Fruit fly (Drosophila melanogaster): ENCODE results near the gene CG6712.
A peak's percentile ranks its signal among the peaks of the same experiment; 100 is the strongest.

Gene CG6712

DNA sequence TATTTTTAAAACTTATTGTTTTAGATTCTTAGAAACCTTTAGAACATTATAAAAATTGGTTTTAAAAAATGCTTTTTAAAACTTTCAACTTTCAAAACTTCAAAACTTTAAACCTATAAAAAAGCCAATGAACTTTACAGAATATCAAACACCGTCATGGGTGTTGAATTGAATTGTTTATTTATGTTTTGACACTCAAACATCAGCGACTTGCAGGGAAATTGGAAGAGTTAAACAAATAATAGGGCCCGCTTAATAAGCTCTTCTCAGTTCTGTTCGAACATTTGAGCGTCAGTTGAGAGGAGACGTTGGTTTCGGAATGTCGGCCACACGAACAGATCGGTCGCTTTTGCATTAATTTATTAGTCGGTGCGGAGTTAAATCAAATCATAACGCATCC, 47.2 kb downstream of the CG6712 start, which contains the start of gene PLCXD (continued):
- TF ChIP-seq pum (GFP tag; optimal IDR thresholded peaks at IDR 0.05) (no peak), CG3726 (GFP tag; IDR thresholded peaks at IDR 0.05) (no peak), CG4707 (GFP tag; optimal IDR thresholded peaks at IDR 0.05) (peak; percentile 36), bab2 (GFP tag; optimal IDR thresholded peaks at IDR 0.05) (no peak), D19A (tag; optimal IDR thresholded peaks at IDR 0.05) (peak; percentile 14), CG12071 (GFP tag; optimal IDR thresholded peaks at IDR 0.05) (peak; percentile 2), Asciz (GFP tag; optimal IDR thresholded peaks at IDR 0.05) (peak; percentile 69), Sry-β (GFP tag; optimal IDR thresholded peaks at IDR 0.05) (peak; percentile 24), CG34376 (GFP tag; optimal IDR thresholded peaks at IDR 0.05) (no peak), gem (tag; optimal IDR thresholded peaks at IDR 0.05) (peak; percentile 31), ssp (GFP tag; IDR thresholded peaks at IDR 0.05) (no peak), CG3407 (GFP tag; optimal IDR thresholded peaks at IDR 0.05) (peak; percentile 39), bsh (GFP tag; optimal IDR thresholded peaks at IDR 0.05) (peak in 1 of 2 experiments; percentile 45), Awh (GFP tag; IDR thresholded peaks at IDR 0.05) (no peak), wek (GFP tag; optimal IDR thresholded peaks at IDR 0.05) (peak; percentile 9), kni (GFP tag; optimal IDR thresholded peaks at IDR 0.05) (peak; percentile 20), CG16863 (GFP tag; optimal IDR thresholded peaks at IDR 0.05) (no peak), aop (GFP tag; IDR thresholded peaks at IDR 0.05) (no peak), CG43689 (GFP tag; IDR thresholded peaks at IDR 0.05) (no peak), ATbp (GFP tag; optimal IDR thresholded peaks at IDR 0.05) (peak; percentile 57), Opbp (GFP tag; IDR thresholded peaks at IDR 0.05; ENCODE audit: partially characterized antibody) (no peak), CG12942 (GFP tag; optimal IDR thresholded peaks at IDR 0.05) (no peak), Oaz (GFP tag; IDR thresholded peaks at IDR 0.05) (no peak), CG30431 (GFP tag; optimal IDR thresholded peaks at IDR 0.05) (no peak), pb (GFP tag; optimal IDR thresholded peaks at IDR 0.05) (no peak), z (GFP tag; IDR thresholded peaks at IDR 0.05) (peak; percentile 67; the same call in 2 of the 3 replicates), CG18476 (GFP tag; optimal IDR thresholded peaks at IDR 0.05) (no peak), CG33557 (GFP tag; optimal IDR thresholded peaks at IDR 0.05) (peak; percentile 5), CG12219 (GFP tag; optimal IDR thresholded peaks at IDR 0.05) (no peak), CG4820 (GFP tag; optimal IDR thresholded peaks at IDR 0.05) (no peak), gsb-n (tag; optimal IDR thresholded peaks at IDR 0.05) (peak; percentile 24), Nf-YC (tag; optimal IDR thresholded peaks at IDR 0.05) (no peak)

DNA sequence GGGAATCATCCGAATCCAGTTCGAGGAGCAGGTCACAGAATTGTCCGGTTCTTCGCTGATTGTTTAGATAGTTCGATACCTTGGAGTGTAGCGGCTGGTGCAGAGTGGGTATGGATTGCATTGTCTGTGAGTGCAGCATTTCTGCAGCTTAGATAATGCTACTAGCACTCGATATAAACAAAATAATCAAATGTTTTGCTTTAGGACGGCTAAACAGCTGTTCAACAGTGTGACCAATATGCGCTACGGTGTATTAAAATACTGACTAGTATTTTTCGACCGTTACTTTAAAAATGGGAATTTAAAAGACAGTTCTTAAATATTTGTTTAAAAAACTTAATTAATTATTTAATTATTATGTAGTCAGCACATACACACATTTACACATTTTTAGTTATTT, 47.6 kb downstream of the CG6712 start, which contains the start of gene Plzf:
Gene Plzf (minus strand): TSS at position 196 of the 400 bp plus-strand sequence.
- TF ChIP-seq CG14710 (tag; optimal IDR thresholded peaks at IDR 0.05) (peak; percentile 36), CG2116 (GFP tag; optimal IDR thresholded peaks at IDR 0.05) (peak; percentile 1), hkb (optimal IDR thresholded peaks at IDR 0.05) (no peak), hkb (GFP tag; IDR thresholded peaks at IDR 0.05) (no peak), Fer1 (GFP tag; optimal IDR thresholded peaks at IDR 0.05) (no peak), CG9797 (GFP tag; optimal IDR thresholded peaks at IDR 0.05) (peak; percentile 66), MBD-R2 (GFP tag; IDR thresholded peaks at IDR 0.05) (peak; percentile 66; the same call in 1 of the 2 replicates), CG14441 (GFP tag; IDR thresholded peaks at IDR 0.05) (no peak), CG17802 (tag; optimal IDR thresholded peaks at IDR 0.05) (no peak), Dp (GFP tag; optimal IDR thresholded peaks at IDR 0.05) (peak; percentile 35), pzg (GFP tag; optimal IDR thresholded peaks at IDR 0.05) (peak; percentile 43), CG15696 (tag; optimal IDR thresholded peaks at IDR 0.05) (no peak), MESR4 (GFP tag; optimal IDR thresholded peaks at IDR 0.05) (peak; percentile 22), crp (GFP tag; optimal IDR thresholded peaks at IDR 0.05) (peak; percentile 59 to 91), CG7357 (GFP tag; IDR thresholded peaks at IDR 0.05) (no peak), Dll (GFP tag; IDR thresholded peaks at IDR 0.05; ENCODE audit: partially characterized antibody) (peak; percentile 19; the same call in 1 of the 4 replicates), gfzf (GFP tag; optimal IDR thresholded peaks at IDR 0.05) (peak; percentile 57), CG10267 (tag; optimal IDR thresholded peaks at IDR 0.05) (peak; percentile 18), YL-1 (GFP tag; optimal IDR thresholded peaks at IDR 0.05) (peak; percentile 14), Bgb (GFP tag; IDR thresholded peaks at IDR 0.05; ENCODE audit: partially characterized antibody) (0 out of 2 replicates have a peak, but pooled peaks have one; percentile 15)

All from whole organism, embryonic.